Fruit fly (Drosophila melanogaster) whole organism, pupa: ENCODE measurements around the gene CG14441.

Source experiments
- CG10348 ChIP-seq: fragments of 200-800 bp; sonication (Bioruptor generic); IDR thresholded peaks from 2 replicates; pipeline ENCODE4 v1.3.6; 2022; ENCODE audit warnings: missing biosample characterization, missing genetic modification characterization
- CG12605 ChIP-seq: fragments of 200-800 bp; sonication (Bioruptor generic); IDR thresholded peaks from 2 replicates; pipeline ENCODE4 v1.3.6; 2022; ENCODE audit warnings: missing biosample characterization, missing genetic modification characterization
- CG13204 ChIP-seq: fragments of 200-800 bp; sonication (Bioruptor generic); optimal IDR thresholded peaks from 2 replicates; lab custom pipeline; 2018; ENCODE audit warnings: missing biosample characterization, mild to moderate bottlenecking, missing genetic modification characterization, moderate library complexity
- CG14655 ChIP-seq: fragments of 200-800 bp; sonication (Bioruptor generic); optimal IDR thresholded peaks from 3 replicates; lab custom pipeline; 2017; ENCODE audit warnings: mild to moderate bottlenecking, missing biosample characterization, missing genetic modification reagents, missing genetic modification characterization
- CG15710 ChIP-seq: fragments of 200-800 bp; sonication (Bioruptor generic); optimal IDR thresholded peaks from 2 replicates; lab custom pipeline; 2018; ENCODE audit warnings: missing biosample characterization, mild to moderate bottlenecking, missing genetic modification characterization, moderate library complexity
- CG17806 ChIP-seq: fragments of 200-800 bp; sonication (Bioruptor generic); optimal IDR thresholded peaks from 2 replicates; lab custom pipeline; 2018; ENCODE audit warnings: missing biosample characterization, mild to moderate bottlenecking, missing genetic modification characterization, moderate library complexity
- CG32121 ChIP-seq: fragments of 200-800 bp; sonication (Bioruptor generic); IDR thresholded peaks from 2 replicates; pipeline ENCODE4 v1.3.6; 2022; ENCODE audit warnings: missing biosample characterization, missing genetic modification characterization
- CG34367 ChIP-seq: fragments of 200-800 bp; sonication (Bioruptor generic); optimal IDR thresholded peaks from 2 replicates; lab custom pipeline; 2018; ENCODE audit warnings: missing biosample characterization, mild to moderate bottlenecking, missing genetic modification characterization
- CG4496 ChIP-seq: fragments of 200-800 bp; sonication (Bioruptor generic); IDR thresholded peaks from 3 replicates; pipeline ENCODE4 v1.3.6; 2022; ENCODE audit warnings: missing biosample characterization, missing genetic modification characterization
- CG8159 ChIP-seq: fragments of 200-800 bp; sonication (Bioruptor generic); optimal IDR thresholded peaks from 3 replicates; lab custom pipeline; 2018; ENCODE audit warnings: missing biosample characterization, mild to moderate bottlenecking, missing genetic modification characterization, moderate library complexity
- CG8301 ChIP-seq: fragments of 200-800 bp; sonication (Bioruptor generic); optimal IDR thresholded peaks from 2 replicates; lab custom pipeline; 2018; ENCODE audit warnings: missing biosample characterization, mild to moderate bottlenecking, missing genetic modification characterization
- CG9948 ChIP-seq: fragments of 200-800 bp; sonication (Bioruptor generic); optimal IDR thresholded peaks from 2 replicates; lab custom pipeline; 2018; ENCODE audit warnings: missing biosample characterization, mild to moderate bottlenecking, missing genetic modification characterization, moderate library complexity
- D1 ChIP-seq: fragments of 200-800 bp; sonication (Bioruptor generic); optimal IDR thresholded peaks from 2 replicates; lab custom pipeline; 2018; ENCODE audit warnings: missing biosample characterization, mild to moderate bottlenecking, missing genetic modification characterization, moderate library complexity
- EcR ChIP-seq: fragments of 200-800 bp; sonication (Bioruptor generic); optimal IDR thresholded peaks from 3 replicates; lab custom pipeline; 2019; ENCODE audit warnings: missing biosample characterization, missing genetic modification characterization, mild to moderate bottlenecking, moderate library complexity, missing genetic modification reagents
- Ets98B ChIP-seq: fragments of 200-800 bp; sonication (Bioruptor generic); IDR thresholded peaks from 2 replicates; pipeline ENCODE4 v1.3.6; 2022; ENCODE audit warnings: missing biosample characterization, missing genetic modification characterization
- Pif1A ChIP-seq: fragments of 200-800 bp; sonication (Bioruptor generic); optimal IDR thresholded peaks from 3 replicates; lab custom pipeline; 2016; ENCODE audit warnings: missing biosample characterization, missing genetic modification characterization
- Pif1B ChIP-seq: fragments of 200-800 bp; sonication (Bioruptor generic); optimal IDR thresholded peaks from 3 replicates; lab custom pipeline; 2016; ENCODE audit warnings: missing biosample characterization, missing genetic modification characterization
- Snoo ChIP-seq: fragments of 200-800 bp; sonication (Bioruptor generic); optimal IDR thresholded peaks from 3 replicates; lab custom pipeline; 2017; ENCODE audit warnings: missing biosample characterization, mild to moderate bottlenecking, missing genetic modification characterization, inconsistent platforms
- fd96Ca ChIP-seq: fragments of 200-800 bp; sonication (Bioruptor generic); IDR thresholded peaks from 3 replicates; pipeline ENCODE4 v1.3.6; 2022; ENCODE audit warnings: missing biosample characterization, missing genetic modification characterization
- gl ChIP-seq: fragments of 200-800 bp; sonication (Bioruptor generic); optimal IDR thresholded peaks from 2 replicates; lab custom pipeline; 2018; ENCODE audit warnings: missing biosample characterization, mild to moderate bottlenecking, missing genetic modification characterization
- rn ChIP-seq: fragments of 200-800 bp; sonication (Bioruptor generic); IDR thresholded peaks from 2 replicates; pipeline ENCODE4 v1.3.6; 2022; ENCODE audit warnings: missing biosample characterization, missing genetic modification characterization

CG14441 gene

DNA sequence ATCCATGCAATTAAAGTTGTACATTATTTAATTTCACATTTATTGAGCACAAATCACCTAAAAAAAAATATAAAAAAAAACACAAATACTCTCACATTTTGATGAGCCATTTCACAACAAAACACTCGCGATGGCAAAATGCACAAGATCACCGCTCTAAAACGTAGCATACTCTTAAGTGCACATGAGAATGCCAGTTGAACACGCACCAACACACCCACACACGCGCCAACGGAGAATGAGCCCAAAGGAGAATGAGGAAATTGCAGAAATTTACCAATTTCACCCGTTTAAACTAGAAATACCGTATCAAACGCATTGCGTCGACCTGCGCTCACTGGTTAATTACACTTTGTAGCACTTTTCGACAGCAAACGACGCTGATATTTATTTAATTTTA lies 39.4 kb upstream of the CG14441 start:
- no peak for TF ChIP-seq CG4496
- peak; percentile 20; the same call in 1 of the 2 replicates for TF ChIP-seq CG32121

DNA sequence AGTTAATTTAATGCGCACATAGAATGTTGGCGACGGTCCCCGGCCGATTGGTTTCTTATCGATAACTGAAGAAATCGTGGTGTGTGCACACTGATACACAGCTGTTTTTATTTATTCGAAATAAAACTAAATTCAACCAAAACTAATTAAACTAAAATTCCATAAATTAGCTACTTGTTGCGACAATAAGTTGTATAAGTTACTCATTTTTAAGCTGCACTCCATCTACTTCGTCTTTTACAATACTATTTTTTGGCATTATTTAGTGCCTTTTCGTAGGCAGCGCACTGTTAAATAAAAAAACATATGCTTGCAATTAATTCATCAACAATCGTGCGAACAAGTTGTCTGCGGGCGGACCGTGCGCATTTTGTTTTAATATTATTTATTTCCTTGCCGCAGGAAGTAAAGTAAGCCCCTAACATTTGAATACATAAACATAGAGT lies 37.9 kb upstream of the CG14441 start, which contains the start of the genes CG3224 and Ctr1A:
Gene CG3224, minus strand, starts transcription at position 71 of the 446 bp plus-strand sequence.
Gene Ctr1A, plus strand, starts transcription at position 256 of the 446 bp plus-strand sequence.
- TF ChIP-seq Pif1B (GFP tag; lab: Kevin White, UChicago) (no peak), CG32121 (no peak), CG14655 (GFP tag; lab: Kevin White, UChicago) (no peak), rn (GFP tag; lab: Robert Waterston, UW) (no peak), EcR (GFP tag; lab: Kevin White, UChicago) (no peak), CG10348 (GFP tag; lab: Robert Waterston, UW) (no peak), Ets98B (GFP tag; lab: Robert Waterston, UW) (no peak), CG13204 (GFP tag; lab: Kevin White, UChicago) (no peak), Pif1A (no peak), gl (no peak), CG4496 (no peak), CG8301 (tag; lab: Kevin White, UChicago) (no peak), CG8159 (tag; lab: Kevin White, UChicago) (no peak), CG15710 (no peak)

DNA sequence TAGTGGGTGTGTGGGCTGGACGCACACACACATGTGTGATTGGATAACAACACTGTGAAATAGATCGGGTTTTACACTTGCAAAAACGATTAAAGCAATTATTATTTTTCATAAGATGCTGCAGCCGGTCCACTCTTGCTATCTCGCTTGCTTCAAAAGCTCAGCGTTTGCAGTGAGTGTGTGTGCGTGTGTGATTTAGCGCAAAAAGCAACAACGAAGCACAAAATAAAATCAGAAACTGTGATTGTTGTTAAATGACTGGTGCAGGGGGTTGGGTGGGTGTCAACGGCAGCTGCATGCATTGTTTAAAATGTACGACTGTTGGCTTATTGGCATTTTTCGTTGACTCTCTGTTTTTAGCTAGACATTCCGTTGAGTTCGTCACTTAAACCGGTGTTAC lies 37.4 kb upstream of the CG14441 start:
- TF ChIP-seq CG34367 (tag; lab: Kevin White, UChicago) (no peak), CG9948 (tag; lab: Kevin White, UChicago) (no peak), EcR (GFP tag; lab: Kevin White, UChicago) (no peak), CG14655 (GFP tag; lab: Kevin White, UChicago) (peak; percentile 2), CG13204 (GFP tag; lab: Kevin White, UChicago) (no peak), Pif1B (GFP tag; lab: Kevin White, UChicago) (no peak), CG32121 (0 out of 2 replicates have a peak, but pooled peaks have one; percentile 23), CG10348 (GFP tag; lab: Robert Waterston, UW) (no peak), CG8301 (tag; lab: Kevin White, UChicago) (no peak), D1 (tag; lab: Kevin White, UChicago) (no peak), rn (GFP tag; lab: Robert Waterston, UW) (no peak), CG4496 (0 out of 3 replicates have a peak, but pooled peaks have one; percentile 17), Ets98B (GFP tag; lab: Robert Waterston, UW) (no peak), CG17806 (tag; lab: Kevin White, UChicago) (no peak), CG12605 (no peak), gl (no peak), Snoo (tag; lab: Kevin White, UChicago) (no peak), Pif1A (no peak), CG15710 (no peak), fd96Ca (GFP tag; lab: Robert Waterston, UW) (peak; percentile 57; the same call in 2 of the 3 replicates), CG8159 (tag; lab: Kevin White, UChicago) (peak; percentile 24)

DNA sequence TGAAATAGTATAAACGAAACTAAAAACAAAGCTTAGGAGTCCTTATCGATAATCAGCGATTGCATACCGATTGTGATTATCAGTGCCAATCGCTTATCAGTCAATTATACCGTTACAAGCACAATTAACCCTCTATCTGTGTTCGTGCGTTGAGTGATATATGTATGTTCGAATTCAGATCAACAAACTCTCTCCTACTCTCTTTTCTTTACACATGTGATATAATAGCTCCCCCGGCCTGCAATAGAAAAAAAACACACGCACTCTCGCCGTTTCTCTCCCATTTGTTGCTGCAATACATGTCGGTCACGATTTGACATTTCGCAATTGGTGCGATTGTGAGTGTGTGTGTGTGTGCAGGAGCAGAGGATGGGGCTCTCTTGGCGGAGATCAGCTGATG lies 36.9 kb upstream of the CG14441 start:
- TF ChIP-seq CG14655 (GFP tag; lab: Kevin White, UChicago): no peak
- no peak for TF ChIP-seq CG8159 (tag; lab: Kevin White, UChicago)
- peak; percentile 83 for TF ChIP-seq EcR (GFP tag; lab: Kevin White, UChicago)

DNA sequence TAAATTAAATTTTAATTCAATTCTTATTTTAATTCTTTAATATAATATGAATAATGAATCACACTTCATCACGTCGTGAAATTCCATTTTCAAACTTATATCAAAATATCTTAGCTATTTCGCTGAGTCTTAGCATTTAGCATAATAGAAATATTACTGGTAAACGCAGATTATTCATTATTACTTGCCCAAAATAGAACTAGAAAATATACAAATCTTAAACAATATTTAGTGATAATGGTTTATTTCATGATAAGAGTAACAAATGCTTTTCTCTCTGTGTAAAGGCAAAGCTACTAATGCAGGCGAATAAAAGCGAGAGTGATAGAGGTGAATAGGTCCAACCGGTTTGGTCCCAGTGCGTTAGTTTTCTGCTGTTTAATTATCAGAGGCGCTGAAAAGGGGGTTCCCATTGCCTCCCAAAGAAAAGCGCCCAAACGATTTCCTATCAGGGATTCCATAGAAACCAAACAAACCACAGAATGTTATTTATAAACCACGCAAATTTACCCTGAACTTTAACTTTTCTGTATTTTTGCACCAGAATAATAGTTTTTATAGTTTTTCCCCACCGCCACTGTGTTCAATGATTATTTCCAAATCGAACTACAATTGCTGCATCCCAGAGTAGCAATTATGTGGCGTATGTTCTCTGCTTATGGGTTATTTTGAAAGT lies 36.3 kb upstream of the CG14441 start:
- TF ChIP-seq CG8301 (tag; lab: Kevin White, UChicago): peak; percentile 39
- no peak; the same call in none of the 2 replicates for TF ChIP-seq CG12605
- peak; percentile 23 for TF ChIP-seq CG9948 (tag; lab: Kevin White, UChicago)
- no peak for TF ChIP-seq CG17806 (tag; lab: Kevin White, UChicago)
- peak; percentile 69 for TF ChIP-seq Ets98B (GFP tag; lab: Robert Waterston, UW)
- TF ChIP-seq CG4496: peak; percentile 67
- TF ChIP-seq EcR (GFP tag; lab: Kevin White, UChicago): no peak
- no peak for TF ChIP-seq D1 (tag; lab: Kevin White, UChicago)
- TF ChIP-seq gl: no peak
- no peak for TF ChIP-seq CG15710
- no peak for TF ChIP-seq CG13204 (GFP tag; lab: Kevin White, UChicago)
- TF ChIP-seq Pif1B (GFP tag; lab: Kevin White, UChicago): peak; percentile 2
- TF ChIP-seq rn (GFP tag; lab: Robert Waterston, UW): no peak
- TF ChIP-seq CG10348 (GFP tag; lab: Robert Waterston, UW): no peak
- TF ChIP-seq CG8159 (tag; lab: Kevin White, UChicago): no peak
- no peak for TF ChIP-seq Pif1A
- TF ChIP-seq Snoo (tag; lab: Kevin White, UChicago): no peak
- no peak for TF ChIP-seq CG34367 (tag; lab: Kevin White, UChicago)
- TF ChIP-seq CG14655 (GFP tag; lab: Kevin White, UChicago): peak; percentile 79
- peak; percentile 88 for TF ChIP-seq fd96Ca (GFP tag; lab: Robert Waterston, UW)
- TF ChIP-seq CG32121: peak; percentile 64

DNA sequence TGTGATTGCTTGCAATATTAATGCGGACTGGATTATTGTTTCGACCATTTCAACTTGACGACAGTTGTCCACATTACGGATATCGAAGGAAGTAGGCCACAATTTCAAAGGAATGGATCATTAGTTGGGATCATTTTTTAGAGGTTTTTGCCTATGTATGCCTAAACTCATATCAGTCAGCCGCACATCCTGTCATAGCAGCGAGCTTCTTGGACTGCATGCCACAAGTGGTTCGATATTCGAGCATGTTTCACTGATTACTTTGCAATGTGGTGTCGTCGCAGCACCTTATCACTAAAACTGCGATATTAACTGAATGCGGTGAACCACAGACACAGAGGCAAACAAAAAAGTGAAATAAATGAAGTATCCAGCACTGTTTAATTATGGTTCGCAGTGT lies 35.3 kb upstream of the CG14441 start:
- TF ChIP-seq CG14655 (GFP tag; lab: Kevin White, UChicago): no peak
- no peak for TF ChIP-seq Pif1A
- TF ChIP-seq CG4496: no peak
- TF ChIP-seq CG10348 (GFP tag; lab: Robert Waterston, UW): no peak
- no peak for TF ChIP-seq CG34367 (tag; lab: Kevin White, UChicago)
- TF ChIP-seq rn (GFP tag; lab: Robert Waterston, UW): no peak
- no peak for TF ChIP-seq fd96Ca (GFP tag; lab: Robert Waterston, UW)
- no peak for TF ChIP-seq CG15710
- no peak for TF ChIP-seq gl
- no peak for TF ChIP-seq CG8159 (tag; lab: Kevin White, UChicago)
- no peak for TF ChIP-seq CG8301 (tag; lab: Kevin White, UChicago)
- no peak for TF ChIP-seq EcR (GFP tag; lab: Kevin White, UChicago)
- no peak for TF ChIP-seq CG13204 (GFP tag; lab: Kevin White, UChicago)
- no peak for TF ChIP-seq Ets98B (GFP tag; lab: Robert Waterston, UW)
- TF ChIP-seq CG9948 (tag; lab: Kevin White, UChicago): no peak
- TF ChIP-seq, all 21 proteins: peak for 0
